Worm (Caenorhabditis elegans) whole organism, midembryonic: ENCODE data around the gene clc-32.

Experiments
- T22C8.4 ChIP-seq: fragments of 200-800 bp; sonication (Bioruptor generic); IDR thresholded peaks from 2 replicates; pipeline ENCODE4 v1.3.6; 2022; ENCODE audit warnings: missing genetic modification characterization, missing compliant biosample characterization
- cog-1 ChIP-seq: sonication (generic microtip); optimal IDR thresholded peaks from 2 replicates; lab custom pipeline; 2016; ENCODE audit warnings: missing genetic modification characterization, missing compliant biosample characterization
- flt-1 ChIP-seq: fragments of 200-800 bp; sonication (Bioruptor generic); IDR thresholded peaks from 2 replicates; pipeline ENCODE4 v1.3.6; 2022; ENCODE audit warnings: missing genetic modification characterization, missing compliant biosample characterization
- klf-2 ChIP-seq: fragments of 200-800 bp; sonication (Bioruptor generic); conservative IDR thresholded peaks from 2 replicates; pipeline ENCODE4 v1.3.6; 2022; ENCODE audit warnings: missing genetic modification reagents, missing genetic modification characterization, missing compliant biosample characterization
- med-1 ChIP-seq: sonication (generic microtip); optimal IDR thresholded peaks from 2 replicates; lab custom pipeline; 2017; ENCODE audit warnings: missing genetic modification characterization, mild to moderate bottlenecking, missing compliant biosample characterization, antibody characterized with exemption, missing genetic modification reagents; ENCODE audit not compliant: insufficient read depth
- ref-1 ChIP-seq: fragments of 200-800 bp; sonication (Bioruptor generic); conservative IDR thresholded peaks from 2 replicates; pipeline ENCODE4 v1.3.6; 2022; ENCODE audit warnings: missing genetic modification reagents, missing genetic modification characterization, missing compliant biosample characterization
- tab-1 ChIP-seq: fragments of 200-800 bp; sonication (Bioruptor generic); IDR thresholded peaks from 2 replicates; pipeline ENCODE4 v1.3.6; 2022; ENCODE audit warnings: missing genetic modification characterization, missing compliant biosample characterization
- ztf-23 ChIP-seq: fragments of 200-800 bp; sonication (Bioruptor generic); IDR thresholded peaks from 2 replicates; pipeline ENCODE4 v1.3.6; 2022; ENCODE audit warnings: missing genetic modification reagents, missing genetic modification characterization, missing compliant biosample characterization
- ztf-29 ChIP-seq: fragments of 200-800 bp; sonication (Bioruptor generic); IDR thresholded peaks from 2 replicates; pipeline ENCODE4 v1.3.6; 2022; ENCODE audit warnings: missing genetic modification reagents, missing genetic modification characterization, missing compliant biosample characterization

Gene clc-32

ce11 chrV:16114237-16114636, 26.7 kb downstream of the clc-32 start, which contains the start of gene srxa-16:
Gene srxa-16 (minus strand): TSS chrV:16114337.
- TF ChIP-seq tab-1 (GFP tag; lab: Robert Waterston, UW), result no peak

ce11 chrV:16103594-16103993, 37.4 kb downstream of the clc-32 start, which contains the start of gene argk-1:
Gene argk-1 (plus strand): TSS chrV:16103894.
- TF ChIP-seq flt-1 (no peak), med-1 (no peak), ztf-23 (no peak), T22C8.4 (GFP tag; lab: Robert Waterston, UW) (no peak), cog-1 (tag; lab: Kevin White, UChicago) (no peak), ref-1 (GFP tag; lab: Robert Waterston, UW) (no peak), ztf-29 (GFP tag; lab: Robert Waterston, UW) (no peak), klf-2 (GFP tag; lab: Robert Waterston, UW) (no peak), tab-1 (GFP tag; lab: Robert Waterston, UW) (no peak)

- TF ChIP-seq T22C8.4 (GFP tag; lab: Robert Waterston, UW), result no peak
- no peak for TF ChIP-seq ztf-23
- no peak for TF ChIP-seq klf-2 (GFP tag; lab: Robert Waterston, UW)
- TF ChIP-seq cog-1 (tag; lab: Kevin White, UChicago), result no peak
- no peak for TF ChIP-seq tab-1 (GFP tag; lab: Robert Waterston, UW)
- TF ChIP-seq ref-1 (GFP tag; lab: Robert Waterston, UW), result no peak
- no peak for TF ChIP-seq med-1
- no peak for TF ChIP-seq ztf-29 (GFP tag; lab: Robert Waterston, UW)
- TF ChIP-seq flt-1, result no peak
Measured at ce11 chrV:16100103-16100730, 40.8 kb downstream of the clc-32 start, which contains the start of gene cth-1. Gene cth-1 (plus strand): TSS chrV:16100680.

ce11 chrV:16099441-16099840, 41.5 kb downstream of the clc-32 start, which contains the start of gene str-7:
Gene str-7 (minus strand): TSS chrV:16099541.
- no peak for TF ChIP-seq tab-1 (GFP tag; lab: Robert Waterston, UW)
- TF ChIP-seq cog-1 (tag; lab: Kevin White, UChicago), result no peak
- TF ChIP-seq ztf-29 (GFP tag; lab: Robert Waterston, UW), result no peak
- no peak for TF ChIP-seq ztf-23
- no peak for TF ChIP-seq flt-1

ce11 chrV:16094862-16095261, 46.1 kb downstream of the clc-32 start:
- TF ChIP-seq med-1 (no peak), flt-1 (no peak), ztf-29 (GFP tag; lab: Robert Waterston, UW) (no peak), cog-1 (tag; lab: Kevin White, UChicago) (no peak), ref-1 (GFP tag; lab: Robert Waterston, UW) (no peak), T22C8.4 (GFP tag; lab: Robert Waterston, UW) (no peak), tab-1 (GFP tag; lab: Robert Waterston, UW) (no peak), klf-2 (GFP tag; lab: Robert Waterston, UW) (no peak), ztf-23 (no peak)

DNA sequence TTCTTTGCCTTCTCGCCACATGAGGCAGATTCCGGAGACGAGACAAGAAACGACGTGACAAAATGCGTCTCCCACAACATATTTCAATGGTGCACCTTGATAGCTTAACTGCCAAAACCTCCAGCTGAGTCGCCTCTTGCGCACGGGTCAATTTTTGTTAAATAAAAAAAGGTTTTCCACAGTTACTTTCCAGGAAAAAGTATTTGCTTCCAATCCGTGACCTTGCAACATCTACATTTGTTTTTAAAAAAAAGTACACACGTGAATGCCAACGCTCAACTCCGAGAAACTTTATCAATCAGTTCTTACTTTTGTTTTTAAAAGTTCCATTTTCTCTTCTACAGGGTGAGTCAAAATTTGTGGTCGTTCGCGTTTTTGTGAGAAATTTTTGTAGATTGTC, 46.7 kb downstream of the clc-32 start, which contains the start of gene F22B8.7:
TSS of gene F22B8.7 (plus strand) at position 301 of the 400 bp plus-strand sequence.
- TF ChIP-seq flt-1 (no peak), ztf-23 (no peak), med-1 (no peak), cog-1 (tag; lab: Kevin White, UChicago) (no peak), klf-2 (GFP tag; lab: Robert Waterston, UW) (no peak), tab-1 (GFP tag; lab: Robert Waterston, UW) (no peak), ref-1 (GFP tag; lab: Robert Waterston, UW) (no peak), T22C8.4 (GFP tag; lab: Robert Waterston, UW) (no peak), ztf-29 (GFP tag; lab: Robert Waterston, UW) (no peak)

DNA sequence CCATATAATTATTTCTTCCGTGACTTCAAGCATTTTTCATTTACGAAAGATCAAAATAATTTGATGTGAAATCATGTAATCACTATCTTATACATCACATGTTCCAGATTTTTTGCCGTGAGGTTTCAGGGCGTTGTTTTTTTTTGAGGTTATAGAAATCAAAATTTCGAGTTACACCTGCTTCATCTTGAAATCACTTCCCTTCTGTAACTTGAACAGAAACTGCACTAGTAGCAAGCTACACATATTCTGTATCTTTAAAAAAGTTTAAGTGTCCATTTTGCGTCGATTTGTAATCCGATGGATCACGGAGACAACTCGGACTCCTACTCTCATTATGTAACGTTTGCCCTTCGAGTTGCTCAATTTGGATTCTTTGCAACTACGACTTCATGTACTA, 50.3 kb downstream of the clc-32 start, which contains the start of gene F22B8.3:
TSS of gene F22B8.3 (plus strand) at position 301 of the 400 bp plus-strand sequence.
- no peak for TF ChIP-seq tab-1 (GFP tag; lab: Robert Waterston, UW)
- no peak for TF ChIP-seq ztf-23
- no peak for TF ChIP-seq cog-1 (tag; lab: Kevin White, UChicago)
- no peak for TF ChIP-seq klf-2 (GFP tag; lab: Robert Waterston, UW)
- TF ChIP-seq ztf-29 (GFP tag; lab: Robert Waterston, UW), result no peak
- TF ChIP-seq ref-1 (GFP tag; lab: Robert Waterston, UW), result no peak
- TF ChIP-seq flt-1, result no peak
- TF ChIP-seq T22C8.4 (GFP tag; lab: Robert Waterston, UW), result no peak
- no peak for TF ChIP-seq med-1
